Worm (Caenorhabditis elegans) whole organism, L3 larva: ENCODE data around the gene phf-33.

ENCODE experiments used
- ceh-82 ChIP-seq: fragments of 150-350 bp; optimal IDR thresholded peaks from 2 replicates; lab custom pipeline; 2014; ENCODE audit warnings: missing biosample characterization, missing genetic modification characterization
- fkh-2 ChIP-seq: fragments of 150-350 bp; optimal IDR thresholded peaks from 2 replicates; lab custom pipeline; 2014; ENCODE audit warnings: missing biosample characterization, missing genetic modification reagents, missing genetic modification characterization
- hmg-11 ChIP-seq: sonication (generic microtip); optimal IDR thresholded peaks from 2 replicates; lab custom pipeline; 2016; ENCODE audit warnings: missing genetic modification characterization, missing compliant biosample characterization
- nhr-237 ChIP-seq: fragments of 150-350 bp; optimal IDR thresholded peaks from 2 replicates; lab custom pipeline; 2014; ENCODE audit warnings: missing biosample characterization, missing genetic modification characterization
- nhr-76 ChIP-seq: fragments of 150-350 bp; sonication (generic microtip); optimal IDR thresholded peaks from 5 replicates; lab custom pipeline; 2014; ENCODE audit warnings: missing biosample characterization, missing genetic modification characterization
- unc-62 ChIP-seq: fragments of 150-350 bp; sonication (generic microtip); optimal IDR thresholded peaks from 4 replicates; lab custom pipeline; 2014; ENCODE audit warnings: missing biosample characterization, missing genetic modification reagents, missing genetic modification characterization
- ztf-11 ChIP-seq: fragments of 150-350 bp; optimal IDR thresholded peaks from 2 replicates; lab custom pipeline; 2014; ENCODE audit warnings: missing biosample characterization, missing genetic modification characterization

ce11 chrX:13307852-13308251, 29.1 kb upstream of the phf-33 start:
- TF ChIP-seq nhr-76 (no peak), hmg-11 (no peak), fkh-2 (no peak), unc-62 (GFP tag; lab: Kevin White, UChicago) (no peak), ceh-82 (tag; lab: Kevin White, UChicago) (no peak), nhr-237 (tag; lab: Kevin White, UChicago) (no peak), ztf-11 (tag; lab: Kevin White, UChicago) (no peak)
